Worm (Caenorhabditis elegans): ENCODE data around the gene dlc-3.
"Not testable (repeated sequence)": the region's sequence is repeated elsewhere in the genome, so short reads cannot be mapped to it uniquely, and the experiment has no call there.

- TF ChIP-seq unc-62 (GFP tag; optimal IDR thresholded peaks at IDR 0.05); F23B12.7 (tag; optimal IDR thresholded peaks at IDR 0.05; ENCODE audit: insufficient read depth); K12H6.12 (tag; optimal IDR thresholded peaks at IDR 0.05); madf-10 (tag; optimal IDR thresholded peaks at IDR 0.05); rpc-1 (optimal IDR thresholded peaks at IDR 0.05); rpc-1 (tag; optimal IDR thresholded peaks at IDR 0.05); nfya-2 (GFP tag; IDR thresholded peaks at IDR 0.05); snpc-4 (GFP tag; optimal IDR thresholded peaks at IDR 0.05); T07F8.4 (tag; optimal IDR thresholded peaks at IDR 0.05); B0336.3 (GFP tag; IDR thresholded peaks at IDR 0.05); mxl-1 (tag; optimal IDR thresholded peaks at IDR 0.05); let-607 (tag; optimal IDR thresholded peaks at IDR 0.05): not testable (repeated sequence)
- TF ChIP-seq snpc-4 (tag; optimal IDR thresholded peaks at IDR 0.05): peak in 2 of 4 experiments; percentile 26 to 90
Observed at ce11 chrIV:16463932-16464331, 31.9 kb downstream of the dlc-3 start.
